Worm (Caenorhabditis elegans) whole organism, L2 larva: ENCODE measurements around the gene dnbp-1.

Experiments
- ZK546.5 ChIP-seq: sonication (generic microtip); optimal IDR thresholded peaks from 2 replicates; lab custom pipeline; 2017; ENCODE audit warnings: missing biosample characterization, missing genetic modification characterization
- lsy-2 ChIP-seq, 2 experiments: fragments of 150-350 bp in 1 of 2; sonication (generic microtip) in 1 of 2; optimal IDR thresholded peaks; 2 replicates each; lab custom pipeline; 2014 to 2017; ENCODE audit warnings: missing biosample characterization in 2 of 2, missing genetic modification characterization in 2 of 2
- nhr-129 ChIP-seq: fragments of 150-350 bp; optimal IDR thresholded peaks from 2 replicates; lab custom pipeline; 2014; ENCODE audit warnings: missing biosample characterization, missing genetic modification characterization
- nhr-25 ChIP-seq: fragments of 150-350 bp; sonication (generic microtip); optimal IDR thresholded peaks from 3 replicates; lab custom pipeline; 2014; ENCODE audit warnings: missing biosample characterization, missing genetic modification characterization
- snpc-4 ChIP-seq: fragments of 150-350 bp; optimal IDR thresholded peaks from 2 replicates; lab custom pipeline; 2014; ENCODE audit warnings: missing biosample characterization, missing genetic modification characterization
- ztf-11 ChIP-seq: sonication (generic microtip); optimal IDR thresholded peaks from 2 replicates; lab custom pipeline; 2017; ENCODE audit warnings: missing biosample characterization, missing genetic modification characterization

DNA sequence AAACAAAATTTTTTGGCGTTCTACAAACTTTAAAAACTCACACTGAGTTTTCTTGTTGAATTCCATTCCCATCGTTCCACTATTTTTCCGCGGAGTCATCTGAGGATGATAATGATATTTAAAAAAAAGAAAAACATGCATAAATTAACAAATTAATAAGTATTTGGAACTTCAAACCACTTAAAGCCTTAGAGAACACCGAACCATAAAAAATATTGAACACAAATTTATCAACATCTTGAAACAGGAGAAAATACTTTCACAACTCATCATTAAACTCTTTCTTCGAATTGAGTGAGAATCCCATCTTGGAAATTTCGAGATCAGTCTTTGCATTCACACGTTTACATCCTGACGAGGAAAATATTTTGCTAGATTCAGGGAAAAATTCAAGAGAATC lies 2.8 kb upstream of the dnbp-1 start, which contains the start of gene gei-18:
- no peak for TF ChIP-seq lsy-2 (tag; optimal IDR thresholded peaks at IDR 0.05; lab: Kevin White, UChicago)
- no peak for TF ChIP-seq ztf-11 (tag; lab: Kevin White, UChicago)
- no peak for TF ChIP-seq ZK546.5 (tag; lab: Kevin White, UChicago)
- no peak for TF ChIP-seq nhr-25 (tag; lab: Kevin White, UChicago)
- no peak for TF ChIP-seq nhr-129 (tag; lab: Kevin White, UChicago)
- no peak for TF ChIP-seq snpc-4
